Worm (Caenorhabditis elegans) whole organism, mixed stage, embryonic: ENCODE data around the gene dli-1.
A peak's percentile ranks its signal among the peaks of the same experiment; 100 is the strongest.

Source experiments
- M03D4.4 ChIP-seq: sonication (generic microtip); optimal IDR thresholded peaks from 2 replicates; lab custom pipeline; 2017; ENCODE audit warnings: mild to moderate bottlenecking, missing genetic modification characterization, missing compliant biosample characterization
- blmp-1 ChIP-seq: fragments of 150-350 bp; optimal IDR thresholded peaks from 2 replicates; lab custom pipeline; 2014; ENCODE audit warnings: missing biosample characterization, missing genetic modification characterization
- ceh-39 ChIP-seq: fragments of 150-350 bp; optimal IDR thresholded peaks from 2 replicates; lab custom pipeline; 2014; ENCODE audit warnings: missing biosample characterization, missing genetic modification characterization
- ceh-43 ChIP-seq: fragments of 200-800 bp; sonication (Bioruptor generic); optimal IDR thresholded peaks from 2 replicates; lab custom pipeline; 2018; ENCODE audit warnings: mild to moderate bottlenecking, missing genetic modification characterization, moderate library complexity, missing compliant biosample characterization
- ceh-83 ChIP-seq: fragments of 200-800 bp; sonication (Bioruptor generic); optimal IDR thresholded peaks from 2 replicates; lab custom pipeline; 2018; ENCODE audit warnings: mild to moderate bottlenecking, missing genetic modification characterization, missing compliant biosample characterization
- ces-1 ChIP-seq: fragments of 150-350 bp; optimal IDR thresholded peaks from 2 replicates; lab custom pipeline; 2014; ENCODE audit warnings: missing biosample characterization, missing genetic modification reagents, missing genetic modification characterization
- cnd-1 ChIP-seq: fragments of 200-800 bp; sonication (Bioruptor generic); optimal IDR thresholded peaks from 2 replicates; lab custom pipeline; 2018; ENCODE audit warnings: mild to moderate bottlenecking, missing genetic modification characterization, missing compliant biosample characterization
- flh-1 ChIP-seq: fragments of 200-800 bp; sonication (Bioruptor generic); optimal IDR thresholded peaks from 2 replicates; lab custom pipeline; 2018; ENCODE audit warnings: mild to moderate bottlenecking, missing genetic modification characterization, moderate library complexity, missing compliant biosample characterization
- ham-2 ChIP-seq: fragments of 200-800 bp; sonication (Bioruptor generic); optimal IDR thresholded peaks from 2 replicates; lab custom pipeline; 2018; ENCODE audit warnings: mild to moderate bottlenecking, missing genetic modification characterization, missing compliant biosample characterization
- hlh-1 ChIP-seq: fragments of 150-350 bp; optimal IDR thresholded peaks from 2 replicates; lab custom pipeline; 2014; ENCODE audit warnings: missing biosample characterization, missing genetic modification reagents, missing genetic modification characterization
- lin-13 ChIP-seq: fragments of 150-350 bp; optimal IDR thresholded peaks from 2 replicates; lab custom pipeline; 2014; ENCODE audit warnings: missing biosample characterization, missing genetic modification characterization
- lin-32 ChIP-seq: fragments of 200-800 bp; sonication (Bioruptor generic); optimal IDR thresholded peaks from 2 replicates; lab custom pipeline; 2018; ENCODE audit warnings: mild to moderate bottlenecking, missing genetic modification characterization, missing compliant biosample characterization
- lsy-2 ChIP-seq: fragments of 150-350 bp; optimal IDR thresholded peaks from 2 replicates; lab custom pipeline; 2014; ENCODE audit warnings: missing biosample characterization, missing genetic modification characterization
- mab-5 ChIP-seq: fragments of 150-350 bp; optimal IDR thresholded peaks from 2 replicates; lab custom pipeline; 2014; ENCODE audit warnings: missing biosample characterization, missing genetic modification characterization
- mep-1 ChIP-seq: fragments of 150-350 bp; optimal IDR thresholded peaks from 2 replicates; lab custom pipeline; 2017; ENCODE audit warnings: missing biosample characterization, missing genetic modification reagents, missing genetic modification characterization, inconsistent platforms
- mls-2 ChIP-seq: sonication (generic microtip); optimal IDR thresholded peaks from 2 replicates; lab custom pipeline; 2016; ENCODE audit warnings: mild to moderate bottlenecking, missing genetic modification characterization, moderate library complexity, missing compliant biosample characterization
- nhr-12 ChIP-seq: fragments of 150-350 bp; optimal IDR thresholded peaks from 2 replicates; lab custom pipeline; 2014; ENCODE audit warnings: missing biosample characterization, missing genetic modification characterization
- nhr-2 ChIP-seq: fragments of 150-350 bp; optimal IDR thresholded peaks from 2 replicates; lab custom pipeline; 2014; ENCODE audit warnings: missing biosample characterization, missing genetic modification characterization
- nhr-237 ChIP-seq: fragments of 150-350 bp; optimal IDR thresholded peaks from 2 replicates; lab custom pipeline; 2014; ENCODE audit warnings: missing biosample characterization, missing genetic modification characterization
- nhr-28 ChIP-seq: fragments of 150-350 bp; optimal IDR thresholded peaks from 2 replicates; lab custom pipeline; 2014; ENCODE audit warnings: missing biosample characterization, missing genetic modification characterization
- pha-4 ChIP-seq: fragments of 150-350 bp; optimal IDR thresholded peaks from 2 replicates; lab custom pipeline; 2018; ENCODE audit warnings: missing biosample characterization, missing genetic modification reagents, missing genetic modification characterization
- sem-2 ChIP-seq: fragments of 200-800 bp; sonication (Bioruptor generic); optimal IDR thresholded peaks from 2 replicates; lab custom pipeline; 2018; ENCODE audit warnings: mild to moderate bottlenecking, missing genetic modification characterization, missing compliant biosample characterization
- snpc-4 ChIP-seq: fragments of 150-350 bp; optimal IDR thresholded peaks from 2 replicates; lab custom pipeline; 2014; ENCODE audit warnings: missing biosample characterization, missing genetic modification characterization
- tbx-8 ChIP-seq: fragments of 200-800 bp; sonication (Bioruptor generic); optimal IDR thresholded peaks from 2 replicates; lab custom pipeline; 2018; ENCODE audit warnings: mild to moderate bottlenecking, missing genetic modification characterization, moderate library complexity, missing compliant biosample characterization
- unc-120 ChIP-seq: sonication (generic microtip); optimal IDR thresholded peaks from 2 replicates; lab custom pipeline; 2017; ENCODE audit warnings: missing genetic modification characterization, missing compliant biosample characterization; ENCODE audit not compliant: poor library complexity, severe bottlenecking
- unc-39 ChIP-seq: fragments of 150-350 bp; optimal IDR thresholded peaks from 2 replicates; lab custom pipeline; 2014; ENCODE audit warnings: missing biosample characterization, missing genetic modification characterization
- unc-62 ChIP-seq: fragments of 150-350 bp; optimal IDR thresholded peaks from 2 replicates; lab custom pipeline; 2014; ENCODE audit warnings: missing biosample characterization, missing genetic modification reagents, missing genetic modification characterization
- zip-8 ChIP-seq: fragments of 150-350 bp; optimal IDR thresholded peaks from 2 replicates; lab custom pipeline; 2014; ENCODE audit warnings: missing biosample characterization, missing genetic modification characterization

Gene dli-1

DNA sequence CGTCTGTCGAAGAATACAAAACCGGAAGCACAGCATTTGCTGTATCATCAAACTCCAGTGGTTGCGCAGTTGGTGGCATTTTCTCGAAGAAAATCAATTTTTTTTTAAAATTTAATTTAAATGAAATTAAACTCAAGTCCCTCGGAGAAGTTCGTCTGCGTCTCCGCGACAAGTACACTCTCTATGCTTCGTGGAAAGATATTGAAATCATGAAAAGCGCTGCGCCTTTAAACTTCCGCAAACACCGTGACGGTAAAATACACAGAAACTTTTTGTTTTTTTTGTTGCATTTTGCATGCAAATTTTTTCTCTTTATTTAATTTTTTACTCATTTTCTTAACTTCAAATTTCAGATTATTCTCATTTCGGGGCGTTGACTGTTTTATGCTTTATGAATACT is at the start of gene dli-1, which contains the start of the genes tin-9.2 and exos-4.1:
TSS of gene dli-1 (minus strand) at position 141 of the 400 bp plus-strand sequence.
TSS of gene tin-9.2 (plus strand) at position 344 of the 400 bp plus-strand sequence.
TSS of gene exos-4.1 (plus strand) at position 348 of the 400 bp plus-strand sequence.
- TF ChIP-seq lin-13 (tag; lab: Kevin White, UChicago) (peak; percentile 34), blmp-1 (tag; lab: Kevin White, UChicago) (no peak), sem-2 (no peak), nhr-237 (tag; lab: Kevin White, UChicago) (peak; percentile 22), unc-120 (tag; lab: Kevin White, UChicago) (no peak), ham-2 (GFP tag; lab: Kevin White, UChicago) (peak; percentile 46), hlh-1 (tag; lab: Kevin White, UChicago) (peak; percentile 19), mep-1 (peak; percentile 76), ces-1 (GFP tag; lab: Kevin White, UChicago) (peak; percentile 99), pha-4 (tag; lab: Kevin White, UChicago) (peak; percentile 23), lsy-2 (tag; lab: Kevin White, UChicago) (peak; percentile 63)

DNA sequence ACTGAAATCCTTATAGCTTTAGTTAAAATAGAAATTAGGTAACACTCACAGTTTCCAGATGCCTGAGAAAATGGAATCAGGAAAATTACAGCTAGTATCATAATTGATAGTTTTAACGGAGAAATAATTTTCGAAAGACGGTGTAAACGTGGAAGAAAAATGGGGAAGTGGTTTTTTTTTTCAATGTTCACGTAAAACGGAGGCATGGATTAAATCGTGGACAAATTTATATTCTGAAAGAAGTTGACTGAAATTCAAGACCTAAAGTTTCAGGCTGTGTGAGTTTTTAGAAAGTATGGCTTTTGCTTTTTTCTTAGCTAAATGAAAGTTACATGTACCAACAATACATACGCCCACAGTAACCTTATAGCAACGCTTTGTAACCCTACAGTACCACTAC is 43.7 kb upstream of the dli-1 start, which contains the start of gene spe-43:
TSS of gene spe-43 (minus strand) at position 101 of the 400 bp plus-strand sequence.
- TF ChIP-seq mls-2 (tag; lab: Kevin White, UChicago), result no peak
- no peak for TF ChIP-seq lsy-2 (tag; lab: Kevin White, UChicago)
- no peak for TF ChIP-seq ceh-83 (GFP tag; lab: Kevin White, UChicago)
- TF ChIP-seq cnd-1 (tag; lab: Kevin White, UChicago), result no peak
- no peak for TF ChIP-seq unc-39 (tag; lab: Kevin White, UChicago)
- TF ChIP-seq pha-4 (tag; lab: Kevin White, UChicago), result no peak
- TF ChIP-seq nhr-2, result no peak
- no peak for TF ChIP-seq blmp-1 (tag; lab: Kevin White, UChicago)

DNA sequence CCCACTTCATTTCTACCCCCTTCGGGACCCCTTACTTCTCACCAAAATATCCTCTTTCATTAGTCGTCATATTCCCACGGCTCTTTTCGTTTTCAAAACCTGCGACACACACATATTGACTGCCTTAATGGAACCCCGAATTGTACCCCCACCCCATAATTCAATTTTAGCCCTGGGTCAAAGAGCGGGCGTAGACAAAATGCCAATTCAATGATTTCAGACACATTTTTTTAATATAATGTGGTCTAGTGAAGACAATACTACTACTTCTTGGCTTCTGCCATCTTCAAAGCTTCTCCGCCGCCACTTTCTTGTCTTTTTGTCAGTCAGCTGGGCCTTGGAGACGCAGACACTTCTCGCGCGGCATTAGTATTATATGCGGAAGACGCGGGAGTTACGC is 29.1 kb upstream of the dli-1 start:
- peak; percentile 55 for TF ChIP-seq ces-1 (GFP tag; lab: Kevin White, UChicago)
- no peak for TF ChIP-seq ceh-43 (GFP tag; lab: Kevin White, UChicago)
- TF ChIP-seq lin-32 (GFP tag; lab: Kevin White, UChicago), result no peak
- no peak for TF ChIP-seq pha-4 (tag; lab: Kevin White, UChicago)
- no peak for TF ChIP-seq snpc-4 (tag; lab: Kevin White, UChicago)

DNA sequence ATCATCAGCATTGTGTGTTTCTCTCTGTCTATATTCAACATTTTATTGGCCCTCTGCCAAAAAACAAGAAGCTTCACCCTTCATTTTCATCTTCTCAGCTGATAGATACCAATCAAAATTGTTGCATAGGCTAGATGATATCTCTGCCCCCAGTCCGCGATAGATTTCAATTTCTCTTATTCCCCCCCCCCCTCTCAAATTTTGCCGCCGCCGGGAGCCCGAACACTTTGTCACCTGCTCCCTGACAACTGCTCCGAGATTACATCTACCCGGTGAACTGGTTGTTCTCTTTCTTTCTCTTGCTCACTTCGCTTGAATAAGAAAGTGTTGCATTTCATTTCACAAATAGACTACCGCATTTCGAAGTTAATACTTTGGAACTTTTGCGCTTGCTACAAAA is 27.4 kb upstream of the dli-1 start:
- peak; percentile 92 for TF ChIP-seq hlh-1 (tag; lab: Kevin White, UChicago)
- no peak for TF ChIP-seq tbx-8
- TF ChIP-seq M03D4.4 (tag; lab: Kevin White, UChicago), result no peak
- TF ChIP-seq unc-62 (GFP tag; lab: Kevin White, UChicago), result peak; percentile 17

DNA sequence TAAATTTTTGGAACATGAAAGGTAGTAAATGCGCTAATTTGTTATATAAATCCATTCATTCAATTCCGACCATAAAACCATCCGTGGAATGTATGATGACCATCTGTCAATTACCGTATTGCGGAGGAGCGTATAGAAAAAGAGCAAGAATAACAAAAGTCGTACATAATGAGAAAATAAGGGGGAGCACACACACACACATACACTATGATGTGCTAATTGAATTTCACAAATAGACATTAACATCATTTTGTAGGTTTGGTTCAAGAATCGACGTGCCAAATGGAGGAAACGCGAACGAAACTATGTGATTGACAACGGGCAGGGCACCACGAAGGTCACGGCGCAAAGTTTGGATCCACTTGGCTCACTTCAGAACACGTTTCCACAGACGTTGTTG is 22.8 kb upstream of the dli-1 start:
- TF ChIP-seq unc-39 (tag; lab: Kevin White, UChicago), result no peak
- no peak for TF ChIP-seq nhr-12 (tag; lab: Kevin White, UChicago)
- peak; percentile 57 for TF ChIP-seq cnd-1 (tag; lab: Kevin White, UChicago)
- no peak for TF ChIP-seq mab-5 (tag; lab: Kevin White, UChicago)
- no peak for TF ChIP-seq ceh-43 (GFP tag; lab: Kevin White, UChicago)
- TF ChIP-seq ces-1 (GFP tag; lab: Kevin White, UChicago), result peak; percentile 67
- TF ChIP-seq nhr-237 (tag; lab: Kevin White, UChicago), result no peak
- TF ChIP-seq tbx-8, result no peak

DNA sequence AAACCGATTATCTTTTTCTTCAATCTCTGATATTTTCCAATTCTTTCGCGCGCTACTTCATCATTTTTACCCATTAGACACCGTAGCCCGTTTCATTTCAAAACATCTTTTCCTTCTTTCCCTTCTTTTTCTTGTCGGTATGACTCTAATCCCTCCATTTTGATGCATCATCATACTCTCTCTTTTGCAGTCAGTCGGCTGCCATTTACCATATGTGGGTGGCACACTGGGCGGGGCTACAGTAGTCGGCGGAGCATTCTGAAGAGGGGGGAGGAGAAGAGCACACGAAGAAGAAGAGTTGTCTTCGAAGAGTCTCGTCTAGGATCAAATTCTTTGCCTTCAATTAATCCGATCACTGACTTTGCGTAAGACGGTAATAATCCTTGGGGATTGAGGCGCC is 20.2 kb upstream of the dli-1 start, which contains the start of gene unc-30:
TSS of gene unc-30 (plus strand) at position 184 of the 400 bp plus-strand sequence.
- peak; percentile 58 for TF ChIP-seq lsy-2 (tag; lab: Kevin White, UChicago)
- no peak for TF ChIP-seq ceh-39 (tag; lab: Kevin White, UChicago)

DNA sequence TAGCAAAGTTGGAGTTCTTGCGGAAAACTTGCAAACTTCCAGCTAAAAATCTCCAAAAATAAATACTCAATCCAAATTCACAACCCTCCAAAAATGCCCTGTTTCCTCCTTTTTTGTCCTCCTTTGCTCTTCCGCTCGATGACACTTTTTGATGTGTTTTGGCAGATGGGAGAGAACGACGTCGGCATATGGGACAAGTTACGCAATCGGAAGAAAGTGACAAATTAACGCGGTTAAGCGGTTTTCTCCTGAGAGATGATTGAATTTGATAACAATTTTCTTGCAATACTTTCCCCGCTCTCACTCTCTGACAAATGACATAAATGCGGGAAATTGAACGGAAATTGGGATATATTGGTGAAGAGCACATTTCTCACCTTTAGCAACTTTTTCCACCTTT is 18.1 kb upstream of the dli-1 start:
- TF ChIP-seq nhr-2 (peak; percentile 59), flh-1 (GFP tag; lab: Kevin White, UChicago) (no peak), unc-120 (tag; lab: Kevin White, UChicago) (no peak), nhr-28 (tag; lab: Kevin White, UChicago) (no peak), unc-62 (GFP tag; lab: Kevin White, UChicago) (peak; percentile 3), cnd-1 (tag; lab: Kevin White, UChicago) (peak; percentile 51), zip-8 (tag; lab: Kevin White, UChicago) (peak; percentile 60)
